Fruit fly (Drosophila melanogaster) whole organism, adult: ENCODE results near the gene muc.

Experiments used
- CG12768 ChIP-seq: fragments of 200-800 bp; sonication (Bioruptor generic); optimal IDR thresholded peaks from 2 replicates; lab custom pipeline; 2017; ENCODE audit warnings: missing biosample characterization, missing genetic modification characterization, mild to moderate bottlenecking, moderate library complexity, missing genetic modification reagents
- CG5204 ChIP-seq: fragments of 200-800 bp; sonication (Bioruptor generic); optimal IDR thresholded peaks from 2 replicates; lab custom pipeline; 2016; ENCODE audit warnings: missing biosample characterization, missing genetic modification characterization
- CG7045 ChIP-seq: fragments of 200-800 bp; sonication (Bioruptor generic); optimal IDR thresholded peaks from 2 replicates; lab custom pipeline; 2017; ENCODE audit warnings: missing biosample characterization, mild to moderate bottlenecking, missing genetic modification characterization
- Hr96 ChIP-seq: fragments of 200-800 bp; sonication (Bioruptor generic); optimal IDR thresholded peaks from 2 replicates; lab custom pipeline; 2016; ENCODE audit warnings: missing biosample characterization, missing genetic modification characterization
- kay ChIP-seq: fragments of 200-800 bp; sonication (Bioruptor generic); peaks from one replicate; lab custom pipeline; 2016; ENCODE audit warnings: missing biosample characterization, missing genetic modification characterization, borderline replicate concordance
- pad ChIP-seq: fragments of 200-800 bp; sonication (Bioruptor generic); optimal IDR thresholded peaks from 3 replicates; lab custom pipeline; 2017; ENCODE audit warnings: missing biosample characterization, missing genetic modification characterization, mild to moderate bottlenecking, moderate library complexity, missing genetic modification reagents
- tj ChIP-seq: fragments of 200-800 bp; sonication (Bioruptor generic); optimal IDR thresholded peaks from 3 replicates; lab custom pipeline; 2017; ENCODE audit warnings: missing biosample characterization, mild to moderate bottlenecking, missing genetic modification characterization, moderate library complexity

- TF ChIP-seq CG12768 (GFP tag; lab: Kevin White, UChicago) (no peak), tj (no peak), Hr96 (no peak), pad (GFP tag; lab: Kevin White, UChicago) (no peak), CG5204 (GFP tag; lab: Kevin White, UChicago) (no peak), CG7045 (GFP tag; lab: Kevin White, UChicago) (no peak), kay (GFP tag; lab: Kevin White, UChicago) (no peak)
Observed at dm6 chr2L:7395813-7396212, 30.9 kb upstream of the muc start.
